Fruit fly (Drosophila melanogaster): ENCODE measurements around the gene CG8100.

DNA sequence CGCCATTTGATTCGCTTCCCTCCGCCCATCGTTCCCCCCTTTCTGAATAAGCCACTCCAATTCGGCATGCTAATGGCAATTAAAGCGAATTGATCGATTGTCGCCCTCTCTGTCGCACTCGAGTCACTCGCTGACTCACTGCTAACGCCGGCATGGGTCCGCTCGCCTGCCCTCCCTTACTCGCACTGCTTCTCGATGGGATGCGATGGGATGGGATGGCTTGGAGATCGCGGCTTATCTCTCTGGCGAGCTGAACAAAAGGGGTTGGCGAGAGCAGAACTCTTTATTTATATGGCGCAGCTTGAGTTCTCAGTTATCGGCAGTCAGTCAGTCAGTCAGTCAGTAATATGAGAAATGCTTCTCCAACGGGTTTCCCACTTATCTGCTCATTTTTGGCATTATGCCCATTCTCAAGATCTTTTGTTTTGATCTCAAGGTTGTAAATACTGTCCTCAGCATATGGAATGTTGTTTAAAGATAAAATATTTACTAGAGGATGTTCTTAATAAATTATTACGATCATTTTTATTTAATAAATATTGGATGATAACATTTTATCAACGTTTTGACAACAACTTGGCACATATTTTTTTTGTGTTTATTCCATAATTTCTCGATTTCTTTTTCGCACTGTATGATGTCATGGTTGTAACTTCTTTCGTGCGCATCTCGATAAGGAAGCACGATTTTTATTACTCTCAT is 27.4 kb upstream of the CG8100 start:
- TF ChIP-seq D1 (tag; optimal IDR thresholded peaks at IDR 0.05) (no peak), EcR (GFP tag; optimal IDR thresholded peaks at IDR 0.05) (no peak), CG4496 (GFP tag; IDR thresholded peaks at IDR 0.05) (no peak), gl (tag; optimal IDR thresholded peaks at IDR 0.05) (no peak), CG15710 (tag; optimal IDR thresholded peaks at IDR 0.05) (no peak)

Data from whole organism, pupa.